Worm (Caenorhabditis elegans) whole organism, L1 larva: ENCODE results near the gene spp-12.

Experiments
- C04F5.9 ChIP-seq: sonication (generic microtip); optimal IDR thresholded peaks from 2 replicates; lab custom pipeline; 2016; ENCODE audit warnings: missing genetic modification characterization, missing compliant biosample characterization
- aha-1 ChIP-seq: fragments of 150-350 bp; optimal IDR thresholded peaks from 2 replicates; lab custom pipeline; 2014; ENCODE audit warnings: missing biosample characterization, missing genetic modification characterization
- ama-1 ChIP-seq: fragments of 150-350 bp; optimal IDR thresholded peaks from 2 replicates; lab custom pipeline; 2014
- lin-15B ChIP-seq: fragments of 150-350 bp; sonication (generic microtip); optimal IDR thresholded peaks from 3 replicates; lab custom pipeline; 2014; ENCODE audit warnings: missing biosample characterization, missing genetic modification characterization
- mdl-1 ChIP-seq, 2 experiments: fragments of 150-350 bp; optimal IDR thresholded peaks; 2 replicates each; lab custom pipeline; 2014 to 2017; ENCODE audit warnings: missing biosample characterization in 2 of 2, missing genetic modification characterization in 2 of 2, inconsistent platforms in 1 of 2
- mep-1 ChIP-seq: fragments of 150-350 bp; optimal IDR thresholded peaks from 2 replicates; lab custom pipeline; 2014; ENCODE audit warnings: missing biosample characterization, missing genetic modification characterization
- nhr-77 ChIP-seq: fragments of 150-350 bp; optimal IDR thresholded peaks from 2 replicates; lab custom pipeline; 2014; ENCODE audit warnings: missing biosample characterization, missing genetic modification characterization
- skn-1 ChIP-seq: fragments of 150-350 bp; optimal IDR thresholded peaks from 2 replicates; lab custom pipeline; 2014; ENCODE audit warnings: missing biosample characterization, missing genetic modification characterization
- tlp-1 ChIP-seq: fragments of 150-350 bp; optimal IDR thresholded peaks from 2 replicates; lab custom pipeline; 2014; ENCODE audit warnings: missing biosample characterization, missing genetic modification characterization
- unc-86 ChIP-seq: sonication (generic microtip); optimal IDR thresholded peaks from 2 replicates; lab custom pipeline; 2016; ENCODE audit warnings: missing genetic modification characterization, missing compliant biosample characterization
- ztf-11 ChIP-seq, 2 experiments: sonication (generic microtip); optimal IDR thresholded peaks; 2 replicates each; lab custom pipeline; 2016 to 2017; ENCODE audit warnings: missing genetic modification characterization in 2 of 2, missing biosample characterization in 1 of 2, missing compliant biosample characterization in 1 of 2

- no peak for TF ChIP-seq lin-15B (tag; lab: Kevin White, UChicago)
- TF ChIP-seq ama-1 = no peak
- TF ChIP-seq tlp-1 (tag; lab: Kevin White, UChicago) = no peak
- no peak for TF ChIP-seq aha-1
- no peak for TF ChIP-seq C04F5.9 (tag; lab: Kevin White, UChicago)
- no peak for TF ChIP-seq ztf-11 (tag; optimal IDR thresholded peaks at IDR 0.05; lab: Kevin White, UChicago)
- no peak for TF ChIP-seq mep-1 (tag; lab: Kevin White, UChicago)
- no peak for TF ChIP-seq mdl-1 (tag; optimal IDR thresholded peaks at IDR 0.05; lab: Kevin White, UChicago)
- no peak for TF ChIP-seq skn-1 (tag; lab: Kevin White, UChicago)
- no peak for TF ChIP-seq unc-86 (tag; lab: Kevin White, UChicago)
- TF ChIP-seq nhr-77 (tag; lab: Kevin White, UChicago) = no peak
Measured at ce11 chrV:13858906-13859305, 30.7 kb upstream of the spp-12 start, which contains the start of gene srx-135.
